Worm (Caenorhabditis elegans): ENCODE results near the gene F41B4.1.

F41B4.1 gene

ce11 chrX:6806463-6806862 lies 19.2 kb downstream of the F41B4.1 start, which contains the start of gene atg-2:
Gene atg-2, plus strand, starts transcription at chrX:6806763.
- TF ChIP-seq ama-1 (optimal IDR thresholded peaks at IDR 0.05) (no peak), hlh-6 (tag; optimal IDR thresholded peaks at IDR 0.05) (no peak), tbx-2 (tag; optimal IDR thresholded peaks at IDR 0.05) (no peak), nfya-1 (tag; optimal IDR thresholded peaks at IDR 0.05) (peak; percentile 15), npax-4 (tag; optimal IDR thresholded peaks at IDR 0.05) (no peak), ceh-48 (tag; optimal IDR thresholded peaks at IDR 0.05) (no peak), sdc-2 (tag; optimal IDR thresholded peaks at IDR 0.05) (peak; percentile 37), sox-4 (tag; optimal IDR thresholded peaks at IDR 0.05) (no peak), ceh-31 (tag; optimal IDR thresholded peaks at IDR 0.05) (peak; percentile 29)

- no peak for TF ChIP-seq hlh-30 (tag; optimal IDR thresholded peaks at IDR 0.05; ENCODE audit: insufficient read depth)
- no peak for TF ChIP-seq ztf-16 (tag; optimal IDR thresholded peaks at IDR 0.05)
- TF ChIP-seq C08G9.2 (tag; optimal IDR thresholded peaks at IDR 0.05): no peak
- no peak for TF ChIP-seq mec-3 (tag; optimal IDR thresholded peaks at IDR 0.05; ENCODE audit: borderline replicate concordance)
- no peak for TF ChIP-seq hlh-13 (GFP tag; optimal IDR thresholded peaks at IDR 0.05)
- no peak for TF ChIP-seq ceh-6 (GFP tag; optimal IDR thresholded peaks at IDR 0.05)
- TF ChIP-seq hlh-8 (tag; optimal IDR thresholded peaks at IDR 0.05): no peak
These were observed 20.2 kb downstream of the F41B4.1 start for ce11 chrX:6805427-6805826.

ce11 chrX:6804857-6805256 lies 20.8 kb downstream of the F41B4.1 start:
- no peak for TF ChIP-seq pha-4 (tag; optimal IDR thresholded peaks at IDR 0.05)
- no peak for TF ChIP-seq nfya-1 (tag; optimal IDR thresholded peaks at IDR 0.05)
- no peak for TF ChIP-seq pqm-1 (tag; optimal IDR thresholded peaks at IDR 0.05)
- no peak for TF ChIP-seq ztf-16 (tag; optimal IDR thresholded peaks at IDR 0.05)
- TF ChIP-seq rnt-1 (tag; optimal IDR thresholded peaks at IDR 0.05): no peak
- peak; percentile 66 for TF ChIP-seq unc-42 (tag; optimal IDR thresholded peaks at IDR 0.05)
- TF ChIP-seq eyg-1 (tag; optimal IDR thresholded peaks at IDR 0.05): no peak
- TF ChIP-seq pros-1 (tag; optimal IDR thresholded peaks at IDR 0.05): no peak
- TF ChIP-seq ceh-24 (tag; optimal IDR thresholded peaks at IDR 0.05): no peak
- TF ChIP-seq sdc-2 (tag; optimal IDR thresholded peaks at IDR 0.05): peak; percentile 69
- TF ChIP-seq ceh-48 (tag; optimal IDR thresholded peaks at IDR 0.05): peak; percentile 67
- TF ChIP-seq elt-4 (tag; optimal IDR thresholded peaks at IDR 0.05): no peak
- TF ChIP-seq fax-1 (tag; optimal IDR thresholded peaks at IDR 0.05): no peak
- no peak for TF ChIP-seq tbx-2 (tag; optimal IDR thresholded peaks at IDR 0.05)
- peak; percentile 4 for TF ChIP-seq hlh-30 (tag; optimal IDR thresholded peaks at IDR 0.05; ENCODE audit: insufficient read depth)
- no peak for TF ChIP-seq fkh-10 (GFP tag; optimal IDR thresholded peaks at IDR 0.05)
- no peak for TF ChIP-seq lin-11 (tag; optimal IDR thresholded peaks at IDR 0.05)
- TF ChIP-seq unc-3 (GFP tag; conservative IDR thresholded peaks at IDR 0.05): no peak
- no peak for TF ChIP-seq unc-3 (tag; optimal IDR thresholded peaks at IDR 0.05)
- TF ChIP-seq ceh-34 (tag; optimal IDR thresholded peaks at IDR 0.05): no peak
- TF ChIP-seq ceh-6 (GFP tag; optimal IDR thresholded peaks at IDR 0.05): no peak
- no peak for TF ChIP-seq C38D4.7 (GFP tag; optimal IDR thresholded peaks at IDR 0.05)
- no peak for TF ChIP-seq gmeb-2 (tag; optimal IDR thresholded peaks at IDR 0.05)
- TF ChIP-seq elt-2 (tag; optimal IDR thresholded peaks at IDR 0.05): peak; percentile 31
- peak; percentile 11 for TF ChIP-seq ceh-31 (tag; optimal IDR thresholded peaks at IDR 0.05)
- TF ChIP-seq hlh-8 (tag; optimal IDR thresholded peaks at IDR 0.05): no peak
- no peak for TF ChIP-seq dmd-4 (tag; optimal IDR thresholded peaks at IDR 0.05; ENCODE audit: borderline replicate concordance)
- no peak for TF ChIP-seq ceh-2 (tag; optimal IDR thresholded peaks at IDR 0.05)

- TF ChIP-seq hlh-30 (tag; optimal IDR thresholded peaks at IDR 0.05; ENCODE audit: insufficient read depth): peak; percentile 29
- no peak for TF ChIP-seq sox-4 (tag; optimal IDR thresholded peaks at IDR 0.05)
- TF ChIP-seq tbx-7 (tag; optimal IDR thresholded peaks at IDR 0.05): no peak
- TF ChIP-seq sox-2 (GFP tag; IDR thresholded peaks at IDR 0.05): no peak
These were observed 21.3 kb downstream of the F41B4.1 start for ce11 chrX:6804405-6804804.

All from whole organism, late embryonic.